Worm (Caenorhabditis elegans): ENCODE measurements around the gene W08F4.1.

DNA sequence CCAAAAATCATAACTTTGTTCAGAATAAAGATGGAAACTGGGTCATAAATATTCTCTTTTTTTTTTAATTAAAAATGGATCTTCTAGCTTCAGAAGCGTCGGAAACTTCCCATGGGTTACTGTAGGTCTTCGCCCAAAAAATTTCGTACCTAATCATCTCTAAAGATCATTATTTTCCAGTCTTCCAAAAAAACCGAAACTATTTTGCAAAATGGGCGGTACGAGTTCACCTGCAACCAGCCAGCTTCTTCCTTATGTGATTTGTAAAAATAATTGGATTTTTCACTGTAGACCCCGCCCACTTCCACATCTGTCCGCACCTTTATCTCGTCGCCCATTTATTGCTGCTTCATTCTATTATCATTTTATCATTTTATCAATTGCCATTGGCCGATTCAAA is 46.9 kb upstream of the W08F4.1 start, which contains the start of gene mlt-10:
- TF ChIP-seq him-1 (tag; optimal IDR thresholded peaks at IDR 0.05) (no peak), W03F9.2 (tag; optimal IDR thresholded peaks at IDR 0.05) (no peak), dao-5 (tag; optimal IDR thresholded peaks at IDR 0.05) (no peak)

All from whole organism, L4/young adult.